Fruit fly (Drosophila melanogaster) whole organism: ENCODE measurements around the gene Sirt7.

ENCODE experiments used
- CG8478 ChIP-seq: fragments of >200 bp; optimal IDR thresholded peaks from 2 replicates; lab custom pipeline; 2018; ENCODE audit warnings: inconsistent platforms
- Dll ChIP-seq: fragments of >200 bp; optimal IDR thresholded peaks from 2 replicates; lab custom pipeline; 2017
- EcR ChIP-seq, 2 experiments: fragments of >200 bp; optimal IDR thresholded peaks; 2 replicates each; lab custom pipeline; 2017; ENCODE audit warnings: missing biosample characterization in 2 of 2, missing genetic modification characterization in 2 of 2, missing genetic modification reagents in 2 of 2
- pan ChIP-seq: fragments of >200 bp; optimal IDR thresholded peaks from 2 replicates; lab custom pipeline; 2017
- psq ChIP-seq: fragments of >200 bp; optimal IDR thresholded peaks from 2 replicates; lab custom pipeline; 2017
- usp ChIP-seq: fragments of >200 bp; optimal IDR thresholded peaks from 2 replicates; lab custom pipeline; 2017; ENCODE audit warnings: missing biosample characterization, missing genetic modification characterization, mixed read lengths

Gene Sirt7

dm6 chr3R:29055710-29056109, at the start of gene Sirt7:
Sirt7 (plus strand) TSS chr3R:29055927.
- TF ChIP-seq CG8478 (lab: Kevin White, UChicago) (no peak), usp (no peak), psq (lab: Kevin White, UChicago) (no peak), EcR (GFP tag; optimal IDR thresholded peaks at IDR 0.05; lab: Kevin White, UChicago) (no peak), Dll (lab: Kevin White, UChicago) (no peak), pan (lab: Kevin White, UChicago) (no peak)

- TF ChIP-seq usp (no peak), Dll (lab: Kevin White, UChicago) (no peak), psq (lab: Kevin White, UChicago) (no peak), CG8478 (lab: Kevin White, UChicago) (no peak), EcR (GFP tag; optimal IDR thresholded peaks at IDR 0.05; lab: Kevin White, UChicago) (no peak), pan (lab: Kevin White, UChicago) (no peak)
Measured at dm6 chr3R:29011144-29011543, 44.6 kb upstream of the Sirt7 start.

DNA sequence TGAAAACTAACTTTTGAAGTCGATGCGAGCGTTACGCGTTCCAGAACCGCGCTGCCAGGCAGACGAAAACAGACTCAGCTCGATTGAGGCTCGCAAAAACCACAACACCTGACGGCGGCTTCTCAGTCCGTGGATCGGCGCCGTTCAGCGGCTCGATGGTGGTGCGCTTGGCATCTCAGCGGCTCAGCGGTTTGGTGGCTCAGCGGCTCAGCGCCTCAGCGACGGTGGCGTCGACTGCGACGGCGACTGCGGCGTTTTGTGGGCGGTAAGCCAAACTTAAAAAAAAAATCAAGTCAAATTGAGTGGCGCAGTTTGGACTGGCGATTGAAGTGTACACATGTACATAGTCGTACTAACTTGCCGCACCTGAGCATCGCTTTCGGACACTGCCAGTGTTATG, 35.4 kb upstream of the Sirt7 start, which contains the start of gene wat:
TSS of gene wat (minus strand) at position 41 of the 400 bp plus-strand sequence.
- TF ChIP-seq Dll (lab: Kevin White, UChicago) (no peak), usp (no peak), pan (lab: Kevin White, UChicago) (no peak), CG8478 (lab: Kevin White, UChicago) (no peak), psq (lab: Kevin White, UChicago) (no peak), EcR (GFP tag; optimal IDR thresholded peaks at IDR 0.05; lab: Kevin White, UChicago) (no peak)

dm6 chr3R:29024671-29025070, 31.1 kb upstream of the Sirt7 start, which contains the start of gene CG14518:
CG14518 (plus strand) TSS chr3R:29024971.
- TF ChIP-seq usp (no peak), Dll (lab: Kevin White, UChicago) (no peak), EcR (GFP tag; optimal IDR thresholded peaks at IDR 0.05; lab: Kevin White, UChicago) (no peak)

- no peak for TF ChIP-seq EcR (GFP tag; optimal IDR thresholded peaks at IDR 0.05; lab: Kevin White, UChicago)
- TF ChIP-seq psq (lab: Kevin White, UChicago): no peak
- TF ChIP-seq pan (lab: Kevin White, UChicago): no peak
- no peak for TF ChIP-seq usp
- TF ChIP-seq CG8478 (lab: Kevin White, UChicago): no peak
- TF ChIP-seq Dll (lab: Kevin White, UChicago): no peak
Measured at dm6 chr3R:29027122-29027521, 28.6 kb upstream of the Sirt7 start, which contains the start of the genes eIF4E6 and CG1951. eIF4E6 (minus strand) TSS chr3R:29027174. CG1951 (plus strand) TSS chr3R:29027236.

DNA sequence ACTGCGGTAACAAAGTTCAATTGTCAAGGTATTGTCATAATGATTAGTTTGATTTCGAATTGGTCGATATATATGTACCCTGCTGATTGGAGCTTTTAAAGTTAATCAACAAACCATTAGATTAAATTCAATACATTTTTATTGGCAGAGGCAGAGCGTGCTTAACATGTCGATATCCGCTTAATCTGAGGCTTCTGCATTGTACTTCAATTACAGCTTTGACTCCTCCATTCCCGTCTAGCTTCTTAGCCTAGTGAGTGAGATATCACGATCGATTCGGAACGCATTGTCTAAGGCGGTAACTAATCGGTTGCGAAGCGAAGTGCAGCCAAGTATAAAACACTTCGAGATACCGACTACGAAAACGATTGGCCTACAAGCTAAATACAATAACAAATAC, 23.2 kb upstream of the Sirt7 start, which contains the start of gene Ssl2:
TSS of gene Ssl2 (minus strand) at position 101 of the 400 bp plus-strand sequence.
- no peak for TF ChIP-seq usp
- no peak for TF ChIP-seq psq (lab: Kevin White, UChicago)
- TF ChIP-seq EcR (GFP tag; optimal IDR thresholded peaks at IDR 0.05; lab: Kevin White, UChicago): no peak
- TF ChIP-seq Dll (lab: Kevin White, UChicago): no peak
- no peak for TF ChIP-seq pan (lab: Kevin White, UChicago)
- no peak for TF ChIP-seq CG8478 (lab: Kevin White, UChicago)

- TF ChIP-seq psq (lab: Kevin White, UChicago): no peak
- TF ChIP-seq Dll (lab: Kevin White, UChicago): no peak
- TF ChIP-seq CG8478 (lab: Kevin White, UChicago): no peak
- no peak for TF ChIP-seq EcR (GFP tag; optimal IDR thresholded peaks at IDR 0.05; lab: Kevin White, UChicago)
- no peak for TF ChIP-seq pan (lab: Kevin White, UChicago)
- TF ChIP-seq usp: no peak
Measured at dm6 chr3R:29033909-29034629, 21.7 kb upstream of the Sirt7 start, which contains the start of the genes beta4GalNAcTB and Cpsf100. beta4GalNAcTB (minus strand) TSS chr3R:29034008. Cpsf100 (plus strand) TSS chr3R:29034573.

DNA sequence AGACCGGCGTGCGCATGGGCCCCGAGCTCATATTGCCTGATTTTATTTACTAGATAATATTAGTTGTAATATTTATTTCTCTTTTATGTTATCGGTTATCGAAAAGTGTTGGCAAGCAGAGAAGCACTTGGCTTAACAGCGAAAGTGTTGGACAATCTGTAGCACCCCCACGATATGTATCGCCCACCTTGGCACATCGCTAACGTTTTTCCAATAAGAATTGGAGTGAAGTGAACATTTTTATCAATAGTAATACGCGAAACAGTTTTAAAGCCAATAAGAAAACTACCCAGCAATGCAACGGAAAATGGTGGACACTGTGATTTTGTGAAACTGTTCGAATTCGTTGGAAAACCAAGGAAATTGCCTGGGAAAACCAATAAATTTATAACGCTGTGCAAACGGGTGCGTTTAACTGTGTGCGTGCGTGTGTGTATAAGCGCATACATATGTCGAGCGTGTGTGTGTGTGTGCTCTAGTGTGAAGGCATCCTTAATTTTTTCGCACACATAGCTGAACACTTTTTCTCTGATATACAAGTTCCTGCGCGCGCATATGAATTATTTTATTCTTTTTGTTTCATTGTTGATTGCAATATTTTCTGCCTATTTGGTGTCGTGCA, 16.7 kb upstream of the Sirt7 start, which contains the start of the genes Slu7 and Pkc98E:
TSS of gene Slu7 (minus strand) at position 112 of the 622 bp plus-strand sequence.
TSS of gene Pkc98E (plus strand) at position 197 of the 622 bp plus-strand sequence.
- TF ChIP-seq usp (no peak), psq (lab: Kevin White, UChicago) (no peak), CG8478 (lab: Kevin White, UChicago) (peak; percentile 46), pan (lab: Kevin White, UChicago) (no peak), EcR (GFP tag; optimal IDR thresholded peaks at IDR 0.05; lab: Kevin White, UChicago) (no peak), Dll (lab: Kevin White, UChicago) (no peak)

- TF ChIP-seq usp (no peak), CG8478 (lab: Kevin White, UChicago) (no peak), Dll (lab: Kevin White, UChicago) (no peak), psq (lab: Kevin White, UChicago) (no peak), pan (lab: Kevin White, UChicago) (no peak), EcR (GFP tag; optimal IDR thresholded peaks at IDR 0.05; lab: Kevin White, UChicago) (no peak)
Measured at dm6 chr3R:29039704-29040430, 15.9 kb upstream of the Sirt7 start.

DNA sequence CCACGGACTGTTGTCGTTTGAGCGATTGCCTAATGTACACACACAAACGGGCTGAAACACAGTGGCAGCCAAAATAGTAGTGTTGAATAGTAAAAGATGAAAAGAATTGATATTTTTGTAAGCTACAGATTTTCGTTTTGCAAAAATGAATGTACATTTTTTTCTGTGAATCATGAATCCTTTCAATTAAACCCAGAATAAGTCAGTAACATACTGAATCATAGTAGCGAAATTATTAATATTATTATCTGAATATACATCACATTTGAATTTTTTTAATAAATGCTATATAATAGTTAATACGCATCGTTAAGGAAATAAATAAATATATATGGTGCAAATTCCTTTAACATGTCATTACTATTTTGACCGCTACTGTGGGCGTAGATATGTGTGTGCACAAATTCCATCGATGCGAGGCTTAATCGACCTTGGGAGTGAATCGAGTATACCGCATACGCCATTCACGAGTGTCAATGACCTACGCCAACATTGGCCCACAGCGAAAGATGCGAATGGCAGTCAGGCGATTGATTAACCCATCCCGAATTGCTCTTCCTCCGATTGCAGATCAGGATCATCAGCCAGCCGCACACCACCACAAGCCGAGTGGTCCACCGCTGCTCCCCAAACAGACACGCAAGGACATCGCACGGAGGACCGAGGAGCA, 15.1 kb upstream of the Sirt7 start:
- TF ChIP-seq Dll (lab: Kevin White, UChicago): no peak
- no peak for TF ChIP-seq CG8478 (lab: Kevin White, UChicago)
- no peak for TF ChIP-seq pan (lab: Kevin White, UChicago)
- no peak for TF ChIP-seq psq (lab: Kevin White, UChicago)
